Worm (Caenorhabditis elegans) whole organism, L4/young adult: Measurements from ENCODE around the gene spp-5.

Source experiments
- W03F9.2 ChIP-seq: fragments of 150-350 bp; optimal IDR thresholded peaks from 2 replicates; lab custom pipeline; 2014; ENCODE audit warnings: missing biosample characterization, missing genetic modification characterization
- him-1 ChIP-seq: sonication (generic microtip); optimal IDR thresholded peaks from 2 replicates; lab custom pipeline; 2016; ENCODE audit warnings: missing genotype, missing genetic modification reagents, missing genetic modification characterization, missing compliant biosample characterization

DNA sequence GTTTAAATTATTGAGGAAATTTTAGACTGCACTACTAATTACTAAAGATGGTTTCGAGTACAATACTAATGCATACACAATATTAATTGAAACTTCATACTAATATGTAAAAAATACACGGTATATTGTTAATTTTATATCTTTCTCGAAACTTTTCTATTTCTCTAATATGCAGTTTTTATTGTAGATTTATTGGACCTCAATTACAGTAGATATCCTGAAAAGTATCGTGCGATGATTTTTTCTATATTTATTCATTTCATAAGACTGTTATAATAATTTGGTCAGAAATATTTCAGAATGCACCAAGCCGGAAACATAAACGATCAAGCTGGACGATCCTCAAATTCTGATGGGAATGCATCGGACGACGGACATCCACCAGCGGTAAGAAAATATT lies 23.6 kb upstream of the spp-5 start, which contains the start of gene C07D8.5:
- no peak for TF ChIP-seq him-1 (tag; lab: Kevin White, UChicago)
- TF ChIP-seq W03F9.2 (tag; lab: Kevin White, UChicago), result no peak
